Fruit fly (Drosophila melanogaster) whole organism, embryonic: ENCODE measurements around the gene HP5.
A peak's percentile ranks its signal among the peaks of the same experiment; 100 is the strongest.

Experiments used
- ATbp ChIP-seq: fragments of 200-800 bp; sonication (Bioruptor generic); optimal IDR thresholded peaks from 2 replicates; lab custom pipeline; 2017; ENCODE audit warnings: missing biosample characterization, mild to moderate bottlenecking, missing genetic modification characterization, missing genetic modification reagents
- Ada2b ChIP-seq: fragments of 200-800 bp; sonication (Bioruptor generic); IDR thresholded peaks from 2 replicates; pipeline ENCODE4 v1.3.6; 2022; ENCODE audit warnings: missing biosample characterization, missing genetic modification characterization
- Atf6 ChIP-seq: fragments of 200-800 bp; sonication (Bioruptor generic); IDR thresholded peaks from 2 replicates; pipeline ENCODE4 v1.3.6; 2022; ENCODE audit warnings: missing biosample characterization, missing genetic modification characterization
- Bdp1 ChIP-seq: fragments of 200-800 bp; sonication (Bioruptor generic); optimal IDR thresholded peaks from 3 replicates; lab custom pipeline; 2016; ENCODE audit warnings: missing biosample characterization, missing genetic modification characterization
- CG10979 ChIP-seq: fragments of 200-800 bp; sonication (Bioruptor generic); optimal IDR thresholded peaks from 2 replicates; lab custom pipeline; 2018; ENCODE audit warnings: missing biosample characterization, mild to moderate bottlenecking, missing genetic modification characterization, moderate library complexity
- CG11398 ChIP-seq: fragments of 200-800 bp; sonication (Bioruptor generic); optimal IDR thresholded peaks from 2 replicates; lab custom pipeline; 2016; ENCODE audit warnings: missing biosample characterization, missing genetic modification characterization
- CG12071 ChIP-seq: fragments of 200-800 bp; sonication (Bioruptor generic); optimal IDR thresholded peaks from 3 replicates; lab custom pipeline; 2018; ENCODE audit warnings: missing biosample characterization, mild to moderate bottlenecking, missing genetic modification characterization
- CG12769 ChIP-seq: fragments of 200-800 bp; sonication (Bioruptor generic); optimal IDR thresholded peaks from 2 replicates; lab custom pipeline; 2019; ENCODE audit warnings: missing biosample characterization, mild to moderate bottlenecking, missing genetic modification characterization, moderate library complexity
- CG12942 ChIP-seq: fragments of 200-800 bp; sonication (Bioruptor generic); optimal IDR thresholded peaks from 3 replicates; lab custom pipeline; 2016; ENCODE audit warnings: missing biosample characterization, missing genetic modification characterization
- CG14965 ChIP-seq: fragments of 200-800 bp; sonication (Bioruptor generic); optimal IDR thresholded peaks from 2 replicates; lab custom pipeline; 2016; ENCODE audit warnings: missing biosample characterization, missing genetic modification characterization, borderline replicate concordance
- CG1529 ChIP-seq: fragments of 200-800 bp; sonication (Bioruptor generic); optimal IDR thresholded peaks from 3 replicates; lab custom pipeline; 2018; ENCODE audit warnings: missing biosample characterization, missing genetic modification characterization
- CG17186 ChIP-seq: fragments of 200-800 bp; sonication (Bioruptor generic); optimal IDR thresholded peaks from 3 replicates; lab custom pipeline; 2017; ENCODE audit warnings: missing biosample characterization, missing genetic modification reagents, missing genetic modification characterization
- CG17829 ChIP-seq: fragments of 200-800 bp; optimal IDR thresholded peaks from 2 replicates; lab custom pipeline; 2019; ENCODE audit warnings: missing biosample characterization, mild to moderate bottlenecking, missing genetic modification characterization, moderate library complexity
- CG17912 ChIP-seq: fragments of 200-800 bp; sonication (Bioruptor generic); optimal IDR thresholded peaks from 2 replicates; lab custom pipeline; 2018; ENCODE audit warnings: missing biosample characterization, mild to moderate bottlenecking, missing genetic modification characterization
- CG18262 ChIP-seq: fragments of 200-800 bp; optimal IDR thresholded peaks from 3 replicates; lab custom pipeline; 2019; ENCODE audit warnings: missing biosample characterization, mild to moderate bottlenecking, missing genetic modification characterization, moderate library complexity
- CG2199 ChIP-seq: fragments of 200-800 bp; sonication (Bioruptor generic); IDR thresholded peaks from 3 replicates; pipeline ENCODE4 v1.3.6; 2022; ENCODE audit warnings: missing biosample characterization, missing genetic modification characterization
- CG42726 ChIP-seq: fragments of 200-800 bp; sonication (Bioruptor generic); IDR thresholded peaks from 2 replicates; pipeline ENCODE4 v1.3.6; 2022; ENCODE audit warnings: missing biosample characterization, missing genetic modification characterization; ENCODE audit not compliant: partially characterized antibody
- CG4707 ChIP-seq: fragments of 200-800 bp; sonication (Bioruptor generic); optimal IDR thresholded peaks from 2 replicates; lab custom pipeline; 2018; ENCODE audit warnings: missing biosample characterization, mild to moderate bottlenecking, missing genetic modification characterization, moderate library complexity
- CG5245 ChIP-seq: fragments of 200-800 bp; sonication (Bioruptor generic); optimal IDR thresholded peaks from 3 replicates; lab custom pipeline; 2016; ENCODE audit warnings: missing biosample characterization, missing genetic modification characterization
- CG6854 ChIP-seq: fragments of 200-800 bp; sonication (Bioruptor generic); optimal IDR thresholded peaks from 3 replicates; lab custom pipeline; 2017; ENCODE audit warnings: missing biosample characterization, mild to moderate bottlenecking, missing genetic modification characterization
- CG8290 ChIP-seq, 3 experiments: fragments of 200-800 bp; sonication (Bioruptor generic); optimal IDR thresholded peaks; 2 replicates each; lab custom pipeline; 2016 to 2019; ENCODE audit warnings: missing biosample characterization in 3 of 3, missing genetic modification characterization in 3 of 3, mild to moderate bottlenecking in 2 of 3, moderate library complexity in 1 of 3
- CG8478 ChIP-seq: fragments of >200 bp; optimal IDR thresholded peaks from 2 replicates; lab custom pipeline; 2018
- Drgx ChIP-seq: fragments of 200-800 bp; sonication (Bioruptor generic); IDR thresholded peaks from 2 replicates; pipeline ENCODE4 v1.3.6; 2022; ENCODE audit warnings: missing biosample characterization, missing genetic modification characterization
- Eip74EF ChIP-seq, 2 experiments: fragments of 200-800 bp in 1 of 2; fragments of >200 bp in 1 of 2; sonication (Bioruptor generic) in 1 of 2; optimal IDR thresholded peaks; 2 replicates each; lab custom pipeline; 2017 to 2019; ENCODE audit warnings: missing biosample characterization in 2 of 2, missing genetic modification characterization in 2 of 2, mild to moderate bottlenecking in 1 of 2, moderate library complexity in 1 of 2
- Med ChIP-seq: fragments of 200-800 bp; sonication (Bioruptor generic); peaks from one replicate; lab custom pipeline; 2016; ENCODE audit warnings: missing biosample characterization, missing genetic modification characterization, mild to moderate bottlenecking, inconsistent platforms, moderate library complexity
- Nf-YB ChIP-seq: fragments of 200-800 bp; sonication (Bioruptor generic); optimal IDR thresholded peaks from 3 replicates; lab custom pipeline; 2019; ENCODE audit warnings: missing biosample characterization, mild to moderate bottlenecking, missing genetic modification characterization, moderate library complexity
- NfI ChIP-seq: fragments of 200-800 bp; sonication (Bioruptor generic); optimal IDR thresholded peaks from 3 replicates; lab custom pipeline; 2018; ENCODE audit warnings: missing biosample characterization, mild to moderate bottlenecking, missing genetic modification characterization, moderate library complexity
- Rx ChIP-seq: fragments of 200-800 bp; sonication (Bioruptor generic); IDR thresholded peaks from 2 replicates; pipeline ENCODE4 v1.3.6; 2022; ENCODE audit warnings: missing biosample characterization, missing genetic modification characterization
- Six4 ChIP-seq: fragments of 200-800 bp; sonication (Bioruptor generic); optimal IDR thresholded peaks from 2 replicates; lab custom pipeline; 2016; ENCODE audit warnings: missing biosample characterization, missing genetic modification characterization
- Usf ChIP-seq: fragments of 200-800 bp; sonication (Bioruptor generic); optimal IDR thresholded peaks from 2 replicates; lab custom pipeline; 2017; ENCODE audit warnings: missing genotype, missing biosample characterization, missing genetic modification characterization
- ac ChIP-seq: fragments of 200-800 bp; sonication (Bioruptor generic); optimal IDR thresholded peaks from 3 replicates; lab custom pipeline; 2017; ENCODE audit warnings: missing biosample characterization, mild to moderate bottlenecking, missing genetic modification characterization
- da ChIP-seq: fragments of 200-800 bp; sonication (Bioruptor generic); optimal IDR thresholded peaks from 2 replicates; lab custom pipeline; 2016; ENCODE audit warnings: missing biosample characterization, missing genetic modification characterization
- dan ChIP-seq: fragments of 200-800 bp; sonication (Bioruptor generic); IDR thresholded peaks from 2 replicates; pipeline ENCODE4 v1.3.6; 2022; ENCODE audit warnings: missing biosample characterization, missing genetic modification characterization
- ftz-f1 ChIP-seq: fragments of 200-800 bp; sonication (Bioruptor generic); optimal IDR thresholded peaks from 2 replicates; lab custom pipeline; 2016; ENCODE audit warnings: missing biosample characterization, missing genetic modification characterization
- grau ChIP-seq: fragments of 200-800 bp; optimal IDR thresholded peaks from 3 replicates; lab custom pipeline; 2019; ENCODE audit warnings: missing biosample characterization, mild to moderate bottlenecking, missing genetic modification characterization, moderate library complexity
- kah ChIP-seq: fragments of 200-800 bp; sonication (Bioruptor generic); optimal IDR thresholded peaks from 2 replicates; lab custom pipeline; 2018; ENCODE audit warnings: missing biosample characterization, mild to moderate bottlenecking, missing genetic modification characterization
- lmd ChIP-seq: fragments of 200-800 bp; sonication (Bioruptor generic); IDR thresholded peaks from 2 replicates; pipeline ENCODE4 v1.3.6; 2022; ENCODE audit warnings: missing biosample characterization, missing genetic modification characterization
- odd ChIP-seq: fragments of 200-800 bp; sonication (Bioruptor generic); optimal IDR thresholded peaks from 2 replicates; lab custom pipeline; 2017; ENCODE audit warnings: missing biosample characterization, mild to moderate bottlenecking, missing genetic modification characterization
- pan ChIP-seq, 4 experiments: fragments of >200 bp in 3 of 4; fragments of 200-800 bp in 1 of 4; sonication (Bioruptor generic) in 1 of 4; optimal IDR thresholded peaks in 3 of 4; IDR thresholded peaks in 1 of 4; 2 replicates each; pipeline versions ENCODE4 v1.3.6 to Lab custom; 2017 to 2022; ENCODE audit warnings: missing biosample characterization in 2 of 4, missing genetic modification characterization in 2 of 4, mixed read lengths in 1 of 4
- rib ChIP-seq: fragments of 200-800 bp; sonication (Bioruptor generic); IDR thresholded peaks from 2 replicates; pipeline ENCODE4 v1.3.6; 2022; ENCODE audit warnings: missing biosample characterization, missing genetic modification characterization
- ro ChIP-seq: fragments of 200-800 bp; sonication (Bioruptor generic); IDR thresholded peaks from 2 replicates; pipeline ENCODE4 v1.3.6; 2022; ENCODE audit warnings: missing biosample characterization, missing genetic modification characterization
- row ChIP-seq: fragments of 200-800 bp; sonication (Bioruptor generic); IDR thresholded peaks from 3 replicates; pipeline ENCODE4 v1.3.6; 2022; ENCODE audit warnings: missing biosample characterization, missing genetic modification characterization
- sc ChIP-seq, 3 experiments: fragments of >200 bp in 2 of 3; fragments of 200-800 bp in 1 of 3; sonication (Bioruptor generic) in 1 of 3; optimal IDR thresholded peaks; 2 replicates in 2 of 3; 3 replicates in 1 of 3; lab custom pipeline; 2017; ENCODE audit warnings: mild to moderate bottlenecking in 1 of 3, missing biosample characterization in 1 of 3, missing genetic modification characterization in 1 of 3, missing genetic modification reagents in 1 of 3
- slou ChIP-seq: fragments of 200-800 bp; sonication (Bioruptor generic); optimal IDR thresholded peaks from 3 replicates; lab custom pipeline; 2016; ENCODE audit warnings: missing biosample characterization, missing genetic modification characterization
- slp2 ChIP-seq: fragments of 200-800 bp; sonication (Bioruptor generic); optimal IDR thresholded peaks from 2 replicates; lab custom pipeline; 2016; ENCODE audit warnings: missing biosample characterization, missing genetic modification characterization
- tio ChIP-seq: fragments of 200-800 bp; sonication (Bioruptor generic); optimal IDR thresholded peaks from 2 replicates; lab custom pipeline; 2017; ENCODE audit warnings: missing biosample characterization, missing genetic modification characterization, inconsistent platforms
- tna ChIP-seq: fragments of 200-800 bp; sonication (Bioruptor generic); IDR thresholded peaks from 2 replicates; pipeline ENCODE4 v1.3.6; 2022; ENCODE audit warnings: missing biosample characterization, missing genetic modification characterization; ENCODE audit not compliant: partially characterized antibody
- toy ChIP-seq: fragments of 200-800 bp; sonication (Bioruptor generic); IDR thresholded peaks from 2 replicates; pipeline ENCODE4 v1.3.6; 2022; ENCODE audit warnings: missing biosample characterization, missing genetic modification characterization
- twi ChIP-seq: fragments of 200-800 bp; optimal IDR thresholded peaks from 2 replicates; lab custom pipeline; 2019; ENCODE audit warnings: missing biosample characterization, mild to moderate bottlenecking, missing genetic modification characterization, moderate library complexity
- yki ChIP-seq: fragments of >200 bp; optimal IDR thresholded peaks from 3 replicates; lab custom pipeline; 2018

The HP5 gene

DNA sequence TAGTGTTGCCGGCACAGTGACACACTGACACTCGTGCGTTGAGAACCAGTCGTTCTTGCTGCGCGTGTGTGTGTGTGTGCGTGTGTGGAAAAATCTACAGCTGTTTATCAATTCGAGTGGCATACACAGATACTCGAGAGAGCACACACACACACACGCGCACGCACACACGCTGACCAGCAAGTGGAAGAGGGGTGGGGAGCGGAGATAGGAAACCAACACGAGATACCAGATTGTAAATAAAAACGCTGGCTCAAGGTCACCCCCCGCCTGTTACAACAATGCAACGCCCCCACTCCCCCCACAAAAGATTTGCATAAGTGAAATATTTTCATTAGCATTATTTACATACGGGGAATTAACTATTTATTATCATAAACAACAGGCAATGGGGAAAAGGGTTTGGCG is 27.3 kb upstream of the HP5 start (continued):
- TF ChIP-seq pan (optimal IDR thresholded peaks at IDR 0.05; lab: Kevin White, UChicago) (no peak), pan (GFP tag; optimal IDR thresholded peaks at IDR 0.05 in 1 of 2, IDR thresholded peaks at IDR 0.05 in 1 of 2) (no peak), slp2 (GFP tag; lab: Kevin White, UChicago) (no peak), ftz-f1 (peak; percentile 92), grau (tag; lab: Kevin White, UChicago) (peak; percentile 18), CG14965 (GFP tag; lab: Kevin White, UChicago) (no peak), da (GFP tag; lab: Kevin White, UChicago) (no peak), Rx (GFP tag; lab: Robert Waterston, UW) (no peak), CG11398 (GFP tag; lab: Kevin White, UChicago) (no peak), Usf (GFP tag; lab: Kevin White, UChicago) (no peak), Bdp1 (GFP tag; lab: Kevin White, UChicago) (no peak), CG1529 (GFP tag; lab: Kevin White, UChicago) (no peak), CG8478 (lab: Kevin White, UChicago) (no peak), lmd (GFP tag; lab: Robert Waterston, UW) (no peak), toy (GFP tag; lab: Robert Waterston, UW) (no peak), CG17829 (tag; lab: Kevin White, UChicago) (no peak), CG18262 (tag; lab: Kevin White, UChicago) (no peak), Eip74EF (GFP tag; optimal IDR thresholded peaks at IDR 0.05; lab: Kevin White, UChicago) (peak in 1 of 2 experiments; percentile 17), row (GFP tag; lab: Robert Waterston, UW) (peak; percentile 5; the same call in 1 of the 3 replicates), slou (GFP tag; lab: Kevin White, UChicago) (no peak), NfI (GFP tag; lab: Kevin White, UChicago) (no peak), yki (lab: Kevin White, UChicago) (no peak), Med (GFP tag; lab: Kevin White, UChicago) (peak; percentile 75), ac (GFP tag; lab: Kevin White, UChicago) (no peak), CG10979 (no peak), tio (GFP tag; lab: Kevin White, UChicago) (no peak), odd (GFP tag; lab: Kevin White, UChicago) (peak; percentile 42), CG17912 (GFP tag; lab: Kevin White, UChicago) (no peak), CG6854 (GFP tag; lab: Kevin White, UChicago) (no peak), CG2199 (GFP tag; lab: Robert Waterston, UW) (no peak), ro (no peak), CG42726 (GFP tag; lab: Robert Waterston, UW) (no peak), kah (GFP tag; lab: Kevin White, UChicago) (no peak), Nf-YB (GFP tag; lab: Kevin White, UChicago) (peak; percentile 3), dan (GFP tag; lab: Robert Waterston, UW) (no peak), Drgx (GFP tag; lab: Robert Waterston, UW) (0 out of 2 replicates have a peak, but pooled peaks have one; percentile 13), CG12942 (GFP tag; lab: Kevin White, UChicago) (no peak), twi (tag; lab: Kevin White, UChicago) (peak; percentile 20), ATbp (GFP tag; lab: Kevin White, UChicago) (peak; percentile 54), sc (optimal IDR thresholded peaks at IDR 0.05; lab: Kevin White, UChicago) (no peak), sc (GFP tag; optimal IDR thresholded peaks at IDR 0.05; lab: Kevin White, UChicago) (peak; percentile 13), CG12071 (peak; percentile 56), Ada2b (GFP tag; lab: Robert Waterston, UW) (no peak), CG12769 (tag; lab: Kevin White, UChicago) (peak; percentile 57), Six4 (GFP tag; lab: Kevin White, UChicago) (no peak), CG5245 (GFP tag; lab: Kevin White, UChicago) (no peak), tna (GFP tag; lab: Robert Waterston, UW) (no peak), Atf6 (GFP tag; lab: Robert Waterston, UW) (0 out of 2 replicates have a peak, but pooled peaks have one; percentile 36), rib (0 out of 2 replicates have a peak, but pooled peaks have one; percentile 28), CG8290 (GFP tag; optimal IDR thresholded peaks at IDR 0.05; lab: Kevin White, UChicago) (no peak), CG8290 (tag; optimal IDR thresholded peaks at IDR 0.05; lab: Kevin White, UChicago) (peak in 1 of 2 experiments; percentile 6), CG4707 (GFP tag; lab: Kevin White, UChicago) (peak; percentile 11), CG17186 (GFP tag; lab: Kevin White, UChicago) (no peak)
